Fruit fly (Drosophila melanogaster): ENCODE results near the gene CG4374.

The CG4374 gene

DNA sequence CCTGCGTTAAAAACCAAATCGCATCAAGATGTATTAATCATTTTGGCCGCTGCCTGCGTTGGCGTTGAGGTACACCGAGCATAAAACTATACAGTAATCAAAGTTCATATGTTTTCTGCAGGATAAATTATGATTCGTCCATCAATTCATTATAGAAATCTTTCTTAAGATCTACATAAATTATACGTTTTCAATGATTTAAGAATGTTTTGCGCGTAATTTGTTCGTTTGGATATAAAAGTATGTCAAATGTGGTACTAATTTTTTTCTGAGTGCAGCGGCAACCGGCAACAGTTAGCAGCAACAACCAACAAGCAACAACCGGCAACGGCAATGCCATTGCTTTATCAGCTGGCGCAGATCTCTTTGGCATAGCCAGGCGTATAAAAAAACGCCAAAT, 55.5 kb downstream of the CG4374 start:
- TF ChIP-seq cnc (optimal IDR thresholded peaks at IDR 0.05) (no peak), CG14711 (tag; optimal IDR thresholded peaks at IDR 0.05) (no peak), CG33017 (tag; optimal IDR thresholded peaks at IDR 0.05) (no peak), CG7101 (tag; optimal IDR thresholded peaks at IDR 0.05) (no peak), Clk (GFP tag; optimal IDR thresholded peaks at IDR 0.05) (no peak), CG12768 (GFP tag; optimal IDR thresholded peaks at IDR 0.05) (no peak), pad (GFP tag; optimal IDR thresholded peaks at IDR 0.05) (no peak), CG7045 (GFP tag; optimal IDR thresholded peaks at IDR 0.05) (no peak), Hr96 (GFP tag; optimal IDR thresholded peaks at IDR 0.05) (no peak), Mnt (GFP tag; optimal IDR thresholded peaks at IDR 0.05) (no peak), CG1620 (GFP tag; optimal IDR thresholded peaks at IDR 0.05) (no peak), bab1 (GFP tag; optimal IDR thresholded peaks at IDR 0.05) (no peak)

DNA sequence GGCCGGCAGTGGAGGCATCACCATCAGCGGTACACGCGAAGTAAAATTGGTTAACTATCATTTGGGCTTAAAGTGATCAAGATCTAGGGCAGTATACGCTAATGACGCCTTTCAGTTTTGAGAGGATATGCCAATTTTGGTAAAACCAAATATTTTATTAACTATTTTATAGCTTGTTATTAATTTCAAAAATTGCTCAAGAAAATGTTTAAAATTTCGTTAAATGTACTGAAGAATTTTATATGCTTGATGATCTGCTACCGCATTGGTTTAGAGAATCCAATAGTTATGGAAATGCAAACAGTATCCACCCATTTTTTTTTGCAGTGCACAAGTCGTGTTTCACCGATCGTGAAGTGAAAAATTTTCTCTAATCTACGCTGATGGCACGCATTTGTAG, 64.2 kb downstream of the CG4374 start:
- TF ChIP-seq CG7045 (GFP tag; optimal IDR thresholded peaks at IDR 0.05) (no peak), tj (GFP tag; optimal IDR thresholded peaks at IDR 0.05) (no peak)

dm6 chr3R:23405209-23405608, 66.9 kb downstream of the CG4374 start, which contains the start of gene Ir94e:
Gene Ir94e (plus strand): TSS chr3R:23405509.
- TF ChIP-seq cnc (optimal IDR thresholded peaks at IDR 0.05): no peak
- no peak for TF ChIP-seq CG7045 (GFP tag; optimal IDR thresholded peaks at IDR 0.05)
- no peak for TF ChIP-seq CG1620 (GFP tag; optimal IDR thresholded peaks at IDR 0.05)
- TF ChIP-seq pad (GFP tag; optimal IDR thresholded peaks at IDR 0.05): no peak
- no peak for TF ChIP-seq CG7101 (tag; optimal IDR thresholded peaks at IDR 0.05)
- no peak for TF ChIP-seq ovo (GFP tag; optimal IDR thresholded peaks at IDR 0.05)
- TF ChIP-seq Mnt (GFP tag; optimal IDR thresholded peaks at IDR 0.05): no peak
- TF ChIP-seq Crg-1 (GFP tag; optimal IDR thresholded peaks at IDR 0.05): no peak
- no peak for TF ChIP-seq Clk (GFP tag; optimal IDR thresholded peaks at IDR 0.05)
- TF ChIP-seq CG12768 (GFP tag; optimal IDR thresholded peaks at IDR 0.05): no peak
- no peak for TF ChIP-seq bab1 (GFP tag; optimal IDR thresholded peaks at IDR 0.05)
- TF ChIP-seq Hr96 (GFP tag; optimal IDR thresholded peaks at IDR 0.05): no peak
- TF ChIP-seq toe (GFP tag; optimal IDR thresholded peaks at IDR 0.05): no peak
- TF ChIP-seq CG14711 (tag; optimal IDR thresholded peaks at IDR 0.05): no peak
- no peak for TF ChIP-seq CG33017 (tag; optimal IDR thresholded peaks at IDR 0.05)
- no peak for TF ChIP-seq CG11617 (GFP tag; optimal IDR thresholded peaks at IDR 0.05)
- TF ChIP-seq cic (GFP tag; optimal IDR thresholded peaks at IDR 0.05): no peak
- no peak for TF ChIP-seq CG5204 (GFP tag; optimal IDR thresholded peaks at IDR 0.05)
- no peak for TF ChIP-seq tj (GFP tag; optimal IDR thresholded peaks at IDR 0.05)
- no peak for TF ChIP-seq kay (GFP tag; ENCODE audit: borderline replicate concordance)

DNA sequence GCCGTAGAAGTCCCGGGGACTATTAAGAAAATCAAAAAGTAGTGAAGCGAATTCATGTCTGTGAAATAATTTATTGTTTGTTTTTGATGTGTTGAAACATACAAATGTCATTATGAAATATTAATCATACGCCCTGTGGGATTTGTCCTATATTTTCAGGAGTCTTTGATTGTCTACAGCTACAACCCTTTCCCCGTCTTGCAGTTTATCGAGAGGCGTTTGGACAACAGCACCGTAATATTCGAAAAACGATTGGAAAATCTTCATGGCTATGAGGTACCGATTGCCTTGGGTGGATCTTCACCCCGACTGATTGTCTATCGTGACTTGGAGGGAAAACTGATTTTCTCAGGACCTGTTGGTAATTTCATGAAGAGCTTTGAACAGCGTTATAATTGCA, 68.5 kb downstream of the CG4374 start, which contains the start of gene CG17380:
Gene CG17380 (minus strand): TSS at position 101 of the 400 bp plus-strand sequence.
- TF ChIP-seq CG7045 (GFP tag; optimal IDR thresholded peaks at IDR 0.05) (no peak), CG1620 (GFP tag; optimal IDR thresholded peaks at IDR 0.05) (no peak), tj (GFP tag; optimal IDR thresholded peaks at IDR 0.05) (no peak), cnc (optimal IDR thresholded peaks at IDR 0.05) (no peak), bab1 (GFP tag; optimal IDR thresholded peaks at IDR 0.05) (no peak), cic (GFP tag; optimal IDR thresholded peaks at IDR 0.05) (no peak), CG5204 (GFP tag; optimal IDR thresholded peaks at IDR 0.05) (no peak), CG12768 (GFP tag; optimal IDR thresholded peaks at IDR 0.05) (no peak), CG11617 (GFP tag; optimal IDR thresholded peaks at IDR 0.05) (no peak), Hr96 (GFP tag; optimal IDR thresholded peaks at IDR 0.05) (no peak)

DNA sequence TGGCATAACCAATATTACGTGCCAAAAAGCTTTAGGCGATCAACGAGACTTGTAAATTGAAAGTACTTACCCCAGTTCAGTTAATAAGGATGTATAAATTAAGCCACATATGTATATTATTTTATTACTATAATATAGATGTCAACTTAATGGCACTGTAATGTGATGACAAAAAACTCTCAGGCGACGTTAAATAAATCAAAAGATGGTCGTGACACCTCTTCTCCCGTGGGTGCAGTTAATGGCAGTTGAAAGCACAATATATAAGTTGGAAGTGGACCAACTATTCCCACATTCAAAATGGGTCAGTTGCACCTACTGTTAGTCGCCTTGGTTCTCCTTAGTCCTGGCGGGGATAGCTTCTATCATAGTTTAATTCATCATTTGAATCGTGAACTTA, 69.6 kb downstream of the CG4374 start, which contains the start of gene Ir94d:
Gene Ir94d (plus strand): TSS at position 301 of the 400 bp plus-strand sequence.
- TF ChIP-seq bab1 (GFP tag; optimal IDR thresholded peaks at IDR 0.05) (no peak), Clk (GFP tag; optimal IDR thresholded peaks at IDR 0.05) (no peak), CG5204 (GFP tag; optimal IDR thresholded peaks at IDR 0.05) (no peak), toe (GFP tag; optimal IDR thresholded peaks at IDR 0.05) (no peak), CG12768 (GFP tag; optimal IDR thresholded peaks at IDR 0.05) (no peak), ovo (GFP tag; optimal IDR thresholded peaks at IDR 0.05) (no peak), kay (GFP tag; ENCODE audit: borderline replicate concordance) (no peak), pad (GFP tag; optimal IDR thresholded peaks at IDR 0.05) (no peak)

- TF ChIP-seq Clk (GFP tag; optimal IDR thresholded peaks at IDR 0.05) (no peak), ovo (GFP tag; optimal IDR thresholded peaks at IDR 0.05) (no peak), CG1620 (GFP tag; optimal IDR thresholded peaks at IDR 0.05) (no peak), pad (GFP tag; optimal IDR thresholded peaks at IDR 0.05) (no peak), CG33017 (tag; optimal IDR thresholded peaks at IDR 0.05) (no peak), CG7101 (tag; optimal IDR thresholded peaks at IDR 0.05) (no peak), cic (GFP tag; optimal IDR thresholded peaks at IDR 0.05) (no peak), CG12768 (GFP tag; optimal IDR thresholded peaks at IDR 0.05) (no peak), kay (GFP tag; ENCODE audit: borderline replicate concordance) (no peak), Hr96 (GFP tag; optimal IDR thresholded peaks at IDR 0.05) (no peak), CG7045 (GFP tag; optimal IDR thresholded peaks at IDR 0.05) (no peak), Mnt (GFP tag; optimal IDR thresholded peaks at IDR 0.05) (no peak), CG5204 (GFP tag; optimal IDR thresholded peaks at IDR 0.05) (no peak), tj (GFP tag; optimal IDR thresholded peaks at IDR 0.05) (no peak), Crg-1 (GFP tag; optimal IDR thresholded peaks at IDR 0.05) (no peak), cnc (optimal IDR thresholded peaks at IDR 0.05) (no peak), bab1 (GFP tag; optimal IDR thresholded peaks at IDR 0.05) (no peak), toe (GFP tag; optimal IDR thresholded peaks at IDR 0.05) (no peak)
These were observed 70.6 kb downstream of the CG4374 start for dm6 chr3R:23401519-23401918.

dm6 chr3R:23399679-23400078, 72.4 kb downstream of the CG4374 start:
- TF ChIP-seq tj (GFP tag; optimal IDR thresholded peaks at IDR 0.05) (no peak), Clk (GFP tag; optimal IDR thresholded peaks at IDR 0.05) (no peak), ovo (GFP tag; optimal IDR thresholded peaks at IDR 0.05) (no peak), Mnt (GFP tag; optimal IDR thresholded peaks at IDR 0.05) (no peak), Hr96 (GFP tag; optimal IDR thresholded peaks at IDR 0.05) (no peak), CG14711 (tag; optimal IDR thresholded peaks at IDR 0.05) (no peak), CG7045 (GFP tag; optimal IDR thresholded peaks at IDR 0.05) (no peak), CG7101 (tag; optimal IDR thresholded peaks at IDR 0.05) (no peak), CG33017 (tag; optimal IDR thresholded peaks at IDR 0.05) (no peak), Crg-1 (GFP tag; optimal IDR thresholded peaks at IDR 0.05) (no peak)

Measured in whole organism, adult.